Worm (Caenorhabditis elegans) whole organism, midembryonic: ENCODE data around the gene vha-6.

ENCODE experiments used
- cog-1 ChIP-seq: sonication (generic microtip); optimal IDR thresholded peaks from 2 replicates; lab custom pipeline; 2016; ENCODE audit warnings: missing genetic modification characterization, missing compliant biosample characterization
- flt-1 ChIP-seq: fragments of 200-800 bp; sonication (Bioruptor generic); IDR thresholded peaks from 2 replicates; pipeline ENCODE4 v1.3.6; 2022; ENCODE audit warnings: missing genetic modification characterization, missing compliant biosample characterization
- med-1 ChIP-seq: sonication (generic microtip); optimal IDR thresholded peaks from 2 replicates; lab custom pipeline; 2017; ENCODE audit warnings: missing genetic modification characterization, mild to moderate bottlenecking, missing compliant biosample characterization, antibody characterized with exemption, missing genetic modification reagents; ENCODE audit not compliant: insufficient read depth
- ref-1 ChIP-seq: fragments of 200-800 bp; sonication (Bioruptor generic); conservative IDR thresholded peaks from 2 replicates; pipeline ENCODE4 v1.3.6; 2022; ENCODE audit warnings: missing genetic modification reagents, missing genetic modification characterization, missing compliant biosample characterization
- ztf-23 ChIP-seq: fragments of 200-800 bp; sonication (Bioruptor generic); IDR thresholded peaks from 2 replicates; pipeline ENCODE4 v1.3.6; 2022; ENCODE audit warnings: missing genetic modification reagents, missing genetic modification characterization, missing compliant biosample characterization
- ztf-29 ChIP-seq: fragments of 200-800 bp; sonication (Bioruptor generic); IDR thresholded peaks from 2 replicates; pipeline ENCODE4 v1.3.6; 2022; ENCODE audit warnings: missing genetic modification reagents, missing genetic modification characterization, missing compliant biosample characterization

DNA sequence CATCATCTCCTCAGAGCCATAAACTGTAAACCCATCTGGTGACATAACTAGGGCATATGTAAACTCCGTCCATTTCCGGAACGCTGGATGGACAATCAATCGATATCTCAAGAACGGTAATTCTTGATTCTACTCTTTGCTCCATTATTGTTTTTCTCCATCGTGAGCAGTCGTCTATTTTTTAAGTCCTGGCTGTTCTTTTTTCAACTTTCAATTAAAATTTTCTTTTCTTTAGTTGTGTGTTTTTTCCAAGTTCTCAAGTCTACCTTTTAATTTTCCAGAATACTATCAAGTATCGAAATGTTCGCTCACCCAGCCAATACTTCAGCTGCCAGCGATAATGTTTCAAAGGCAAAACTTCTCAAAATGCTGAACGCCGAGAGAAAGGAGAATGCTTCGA is 4.3 kb downstream of the vha-6 start, which contains the start of gene C05D12.5:
- no peak for TF ChIP-seq ztf-29 (GFP tag; lab: Robert Waterston, UW)
- no peak for TF ChIP-seq med-1
- TF ChIP-seq ref-1 (GFP tag; lab: Robert Waterston, UW): no peak
- TF ChIP-seq ztf-23: no peak
- no peak for TF ChIP-seq flt-1 (GFP tag; lab: Robert Waterston, UW)
- TF ChIP-seq cog-1 (tag; lab: Kevin White, UChicago): no peak
